Worm (Caenorhabditis elegans): ENCODE data around the gene col-34.

- TF ChIP-seq ama-1 (optimal IDR thresholded peaks at IDR 0.05): no peak
- no peak for TF ChIP-seq lin-13 (GFP tag; optimal IDR thresholded peaks at IDR 0.05)
- TF ChIP-seq nhr-10 (tag; optimal IDR thresholded peaks at IDR 0.05): no peak
- no peak for TF ChIP-seq egl-27 (tag; optimal IDR thresholded peaks at IDR 0.05)
- TF ChIP-seq C34F6.9 (tag; optimal IDR thresholded peaks at IDR 0.05): no peak
- no peak for TF ChIP-seq nhr-237 (tag; optimal IDR thresholded peaks at IDR 0.05)
- no peak for TF ChIP-seq blmp-1 (tag; optimal IDR thresholded peaks at IDR 0.05; ENCODE audit: insufficient read depth)
- TF ChIP-seq aly-2 (tag; optimal IDR thresholded peaks at IDR 0.05): no peak
Observed at ce11 chrIV:4288332-4288731, 43.9 kb upstream of the col-34 start, which contains the start of gene srv-4.

Data from whole organism, L2 larva.